Worm (Caenorhabditis elegans) whole organism, L1 larva: Measurements from ENCODE around the gene fbxa-55.
A peak's percentile ranks its signal among the peaks of the same experiment; 100 is the strongest.

Experiments
- C04F5.9 ChIP-seq: sonication (generic microtip); optimal IDR thresholded peaks from 2 replicates; lab custom pipeline; 2016; ENCODE audit warnings: missing genetic modification characterization, missing compliant biosample characterization
- C16A3.4 ChIP-seq: fragments of 150-350 bp; optimal IDR thresholded peaks from 2 replicates; lab custom pipeline; 2014; ENCODE audit warnings: missing biosample characterization, missing genetic modification characterization
- F16B12.6 ChIP-seq: fragments of 150-350 bp; optimal IDR thresholded peaks from 2 replicates; lab custom pipeline; 2014; ENCODE audit warnings: missing biosample characterization, missing genetic modification characterization
- aha-1 ChIP-seq: fragments of 150-350 bp; optimal IDR thresholded peaks from 2 replicates; lab custom pipeline; 2014; ENCODE audit warnings: missing biosample characterization, missing genetic modification characterization
- alr-1 ChIP-seq: fragments of 200-800 bp; sonication (Bioruptor generic); optimal IDR thresholded peaks from 2 replicates; lab custom pipeline; 2018; ENCODE audit warnings: borderline replicate concordance, mild to moderate bottlenecking, missing genetic modification characterization, missing compliant biosample characterization
- blmp-1 ChIP-seq: fragments of 150-350 bp; optimal IDR thresholded peaks from 2 replicates; lab custom pipeline; 2014; ENCODE audit warnings: missing biosample characterization, missing genetic modification characterization
- ceh-63 ChIP-seq: fragments of 200-800 bp; sonication (Bioruptor generic); optimal IDR thresholded peaks from 2 replicates; lab custom pipeline; 2018; ENCODE audit warnings: mild to moderate bottlenecking, missing genetic modification characterization, missing compliant biosample characterization
- ceh-82 ChIP-seq, 3 experiments: fragments of 150-350 bp in 1 of 3; sonication (generic microtip) in 2 of 3; optimal IDR thresholded peaks; 2 replicates each; lab custom pipeline; 2014 to 2017; ENCODE audit warnings: missing biosample characterization in 3 of 3, missing genetic modification characterization in 3 of 3
- dpl-1 ChIP-seq, 3 experiments: fragments of 150-350 bp in 2 of 3; sonication (generic microtip) in 1 of 3; optimal IDR thresholded peaks; 2 replicates each; lab custom pipeline; 2014 to 2017; ENCODE audit warnings: missing biosample characterization in 3 of 3, missing genetic modification characterization in 3 of 3, missing genetic modification reagents in 3 of 3
- dsc-1 ChIP-seq: sonication (generic microtip); optimal IDR thresholded peaks from 2 replicates; lab custom pipeline; 2016; ENCODE audit warnings: mild to moderate bottlenecking, missing genetic modification characterization, missing compliant biosample characterization
- efl-1 ChIP-seq, 4 experiments: fragments of 150-350 bp; optimal IDR thresholded peaks in 3 of 4; peaks in 1 of 4; 1 replicate in 1 of 4; 2 replicates in 3 of 4; lab custom pipeline; 2014; ENCODE audit warnings: missing biosample characterization in 2 of 4, missing genetic modification characterization in 2 of 4, missing genetic modification reagents in 2 of 4
- efl-3 ChIP-seq: fragments of 200-800 bp; sonication (Bioruptor generic); optimal IDR thresholded peaks from 2 replicates; lab custom pipeline; 2018; ENCODE audit warnings: mild to moderate bottlenecking, missing genetic modification characterization, missing compliant biosample characterization
- egl-13 ChIP-seq: sonication (generic microtip); optimal IDR thresholded peaks from 2 replicates; lab custom pipeline; 2016; ENCODE audit warnings: missing genotype, missing genetic modification reagents, missing genetic modification characterization, missing compliant biosample characterization
- egl-27 ChIP-seq, 2 experiments: fragments of 150-350 bp in 1 of 2; sonication (generic microtip); optimal IDR thresholded peaks; 3 replicates each; lab custom pipeline; 2017 to 2018; ENCODE audit warnings: missing biosample characterization in 2 of 2, missing genetic modification characterization in 2 of 2, missing genetic modification reagents in 2 of 2
- elt-2 ChIP-seq: sonication (generic microtip); optimal IDR thresholded peaks from 2 replicates; lab custom pipeline; 2016; ENCODE audit warnings: missing genetic modification characterization, mild to moderate bottlenecking, inconsistent platforms, missing compliant biosample characterization, missing genetic modification reagents
- elt-3 ChIP-seq, 6 experiments: fragments of 150-350 bp in 1 of 6; sonication (generic microtip); optimal IDR thresholded peaks; 2 replicates each; lab custom pipeline; 2017 to 2018; ENCODE audit warnings: missing biosample characterization in 6 of 6, missing genetic modification characterization in 6 of 6, inconsistent platforms in 1 of 6
- fkh-10 ChIP-seq: sonication (generic microtip); optimal IDR thresholded peaks from 2 replicates; lab custom pipeline; 2017; ENCODE audit warnings: missing biosample characterization, missing genetic modification reagents, missing genetic modification characterization
- fkh-8 ChIP-seq: sonication (generic microtip); optimal IDR thresholded peaks from 2 replicates; lab custom pipeline; 2016; ENCODE audit warnings: mild to moderate bottlenecking, missing genetic modification characterization, missing compliant biosample characterization
- irx-1 ChIP-seq: sonication (generic microtip); optimal IDR thresholded peaks from 2 replicates; lab custom pipeline; 2016; ENCODE audit warnings: missing genetic modification characterization, missing compliant biosample characterization
- isw-1 ChIP-seq: fragments of 200-800 bp; sonication (Bioruptor generic); IDR thresholded peaks from 2 replicates; pipeline ENCODE4 v1.3.6; 2022; ENCODE audit warnings: missing genetic modification characterization, missing compliant biosample characterization
- lin-14 ChIP-seq: fragments of 200-800 bp; sonication (Bioruptor generic); optimal IDR thresholded peaks from 2 replicates; lab custom pipeline; 2018; ENCODE audit warnings: mild to moderate bottlenecking, missing genetic modification characterization, moderate library complexity, missing compliant biosample characterization
- lin-15B ChIP-seq: fragments of 150-350 bp; sonication (generic microtip); optimal IDR thresholded peaks from 3 replicates; lab custom pipeline; 2014; ENCODE audit warnings: missing biosample characterization, missing genetic modification characterization
- lin-35 ChIP-seq, 2 experiments: fragments of 150-350 bp; optimal IDR thresholded peaks; 2 replicates each; lab custom pipeline; 2014; ENCODE audit warnings: missing biosample characterization in 2 of 2, missing genetic modification characterization in 2 of 2, missing genetic modification reagents in 2 of 2
- lsy-2 ChIP-seq, 2 experiments: fragments of 150-350 bp; optimal IDR thresholded peaks; 2 replicates each; lab custom pipeline; 2014; ENCODE audit warnings: missing biosample characterization in 2 of 2, missing genetic modification characterization in 2 of 2
- mab-9 ChIP-seq: fragments of 200-800 bp; sonication (Bioruptor generic); IDR thresholded peaks from 2 replicates; pipeline ENCODE4 v1.3.6; 2022; ENCODE audit warnings: missing genetic modification reagents, missing genetic modification characterization, missing compliant biosample characterization
- mdl-1 ChIP-seq, 2 experiments: fragments of 150-350 bp; optimal IDR thresholded peaks; 2 replicates each; lab custom pipeline; 2014 to 2017; ENCODE audit warnings: missing biosample characterization in 2 of 2, missing genetic modification characterization in 2 of 2, inconsistent platforms in 1 of 2
- nhr-11 ChIP-seq: fragments of 150-350 bp; optimal IDR thresholded peaks from 2 replicates; lab custom pipeline; 2014; ENCODE audit warnings: missing biosample characterization, missing genetic modification characterization
- nhr-12 ChIP-seq: sonication (generic microtip); optimal IDR thresholded peaks from 2 replicates; lab custom pipeline; 2017; ENCODE audit warnings: missing biosample characterization, missing genetic modification characterization
- nhr-19 ChIP-seq: fragments of 200-800 bp; sonication (Bioruptor generic); conservative IDR thresholded peaks from 2 replicates; pipeline ENCODE4 v1.3.6; 2022; ENCODE audit warnings: missing genetic modification characterization, missing compliant biosample characterization
- nhr-20 ChIP-seq: sonication (generic microtip); optimal IDR thresholded peaks from 2 replicates; lab custom pipeline; 2016; ENCODE audit warnings: mild to moderate bottlenecking, missing genetic modification characterization, missing compliant biosample characterization
- nhr-47 ChIP-seq: sonication (generic microtip); optimal IDR thresholded peaks from 2 replicates; lab custom pipeline; 2016; ENCODE audit warnings: mild to moderate bottlenecking, missing genetic modification characterization, moderate library complexity, missing compliant biosample characterization
- rnt-1 ChIP-seq: sonication (generic microtip); optimal IDR thresholded peaks from 2 replicates; lab custom pipeline; 2016; ENCODE audit warnings: mild to moderate bottlenecking, missing genetic modification characterization, moderate library complexity, missing compliant biosample characterization
- snu-23 ChIP-seq: sonication (generic microtip); optimal IDR thresholded peaks from 2 replicates; lab custom pipeline; 2016; ENCODE audit warnings: missing genetic modification characterization, missing compliant biosample characterization
- swsn-7 ChIP-seq: sonication (generic microtip); optimal IDR thresholded peaks from 2 replicates; lab custom pipeline; 2016; ENCODE audit warnings: missing genetic modification characterization, missing compliant biosample characterization
- tbx-2 ChIP-seq: sonication (generic microtip); optimal IDR thresholded peaks from 2 replicates; lab custom pipeline; 2016; ENCODE audit warnings: missing genetic modification characterization, missing compliant biosample characterization
- tlp-1 ChIP-seq: fragments of 150-350 bp; optimal IDR thresholded peaks from 2 replicates; lab custom pipeline; 2014; ENCODE audit warnings: missing biosample characterization, missing genetic modification characterization
- unc-62 ChIP-seq: fragments of 150-350 bp; optimal IDR thresholded peaks from 2 replicates; lab custom pipeline; 2014; ENCODE audit warnings: missing biosample characterization, missing genetic modification reagents, missing genetic modification characterization
- xbp-1 ChIP-seq: sonication (generic microtip); optimal IDR thresholded peaks from 2 replicates; lab custom pipeline; 2016; ENCODE audit warnings: missing genetic modification characterization, missing compliant biosample characterization
- ztf-11 ChIP-seq, 2 experiments: sonication (generic microtip); optimal IDR thresholded peaks; 2 replicates each; lab custom pipeline; 2016 to 2017; ENCODE audit warnings: missing genetic modification characterization in 2 of 2, missing biosample characterization in 1 of 2, missing compliant biosample characterization in 1 of 2

The fbxa-55 gene

DNA sequence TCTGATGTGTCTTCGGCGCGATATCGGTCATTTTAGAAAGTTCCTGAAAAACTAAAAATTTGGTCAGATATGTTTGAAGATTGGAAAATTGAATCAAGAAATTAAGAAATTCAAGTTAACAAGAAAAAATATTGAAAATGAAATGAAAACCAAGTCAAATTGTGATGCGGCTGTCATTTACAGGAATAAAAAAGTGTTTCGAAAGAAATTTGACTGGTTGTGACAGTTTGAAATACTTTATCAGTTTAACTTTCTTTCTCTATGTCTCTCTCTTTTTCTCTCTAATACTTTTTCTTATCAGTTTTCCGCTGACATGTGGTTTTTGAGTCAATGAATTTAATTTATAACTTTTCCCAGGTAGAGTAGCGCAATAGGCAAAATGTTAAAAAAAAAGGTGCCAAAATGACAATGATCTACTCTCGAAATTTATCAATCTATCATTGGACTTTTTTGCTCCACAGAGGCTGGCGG is at the start of gene fbxa-55:
fbxa-55 (minus strand) TSS at position 51 of the 471 bp plus-strand sequence.
- TF ChIP-seq tlp-1 (tag; lab: Kevin White, UChicago) (no peak), nhr-11 (no peak), elt-2 (tag; lab: Kevin White, UChicago) (peak; percentile 55)
- TF ChIP-seq, all 84 proteins: peak for 1

DNA sequence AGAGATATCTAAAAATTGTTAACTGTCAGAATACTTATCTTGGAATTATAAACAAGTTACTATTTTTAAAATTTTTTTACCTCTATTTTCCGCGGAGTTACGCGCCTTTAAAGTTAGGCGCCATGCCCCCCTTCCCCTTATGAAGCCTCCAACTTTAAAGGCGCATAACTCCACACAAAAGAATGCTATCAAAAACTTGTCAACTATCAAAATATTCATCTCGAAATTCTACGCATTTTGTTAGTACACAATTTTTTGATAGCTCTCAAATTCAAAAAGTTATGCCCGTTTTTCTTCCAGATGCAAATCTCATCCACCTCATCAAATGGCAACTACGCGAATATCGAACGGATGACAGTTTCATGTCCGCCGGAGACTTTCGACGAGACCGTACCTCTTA is 47.1 kb upstream of the fbxa-55 start, which contains the start of gene tbc-10:
tbc-10 (plus strand) TSS at position 301 of the 400 bp plus-strand sequence.
- TF ChIP-seq aha-1 (tag; lab: Kevin White, UChicago): no peak
- no peak for TF ChIP-seq tlp-1 (tag; lab: Kevin White, UChicago)
- TF ChIP-seq lin-15B (tag; lab: Kevin White, UChicago): no peak
- TF ChIP-seq nhr-47 (tag; lab: Kevin White, UChicago): no peak
- TF ChIP-seq fkh-8: no peak
- no peak for TF ChIP-seq irx-1 (tag; lab: Kevin White, UChicago)
- no peak for TF ChIP-seq elt-2 (tag; lab: Kevin White, UChicago)
- no peak for TF ChIP-seq unc-62 (GFP tag; lab: Kevin White, UChicago)
- no peak for TF ChIP-seq lsy-2 (tag; optimal IDR thresholded peaks at IDR 0.05; lab: Kevin White, UChicago)
- TF ChIP-seq fkh-10 (GFP tag; lab: Kevin White, UChicago): no peak
- TF ChIP-seq isw-1: no peak
- no peak for TF ChIP-seq C04F5.9 (tag; lab: Kevin White, UChicago)
- TF ChIP-seq mdl-1 (tag; optimal IDR thresholded peaks at IDR 0.05; lab: Kevin White, UChicago): no peak
- TF ChIP-seq tbx-2 (tag; lab: Kevin White, UChicago): no peak
- no peak for TF ChIP-seq alr-1
- no peak for TF ChIP-seq egl-13 (tag; lab: Kevin White, UChicago)
- TF ChIP-seq ceh-63 (GFP tag; lab: Kevin White, UChicago): no peak
- TF ChIP-seq nhr-12 (tag; lab: Kevin White, UChicago): no peak
- TF ChIP-seq, all 84 proteins: peak for 0

DNA sequence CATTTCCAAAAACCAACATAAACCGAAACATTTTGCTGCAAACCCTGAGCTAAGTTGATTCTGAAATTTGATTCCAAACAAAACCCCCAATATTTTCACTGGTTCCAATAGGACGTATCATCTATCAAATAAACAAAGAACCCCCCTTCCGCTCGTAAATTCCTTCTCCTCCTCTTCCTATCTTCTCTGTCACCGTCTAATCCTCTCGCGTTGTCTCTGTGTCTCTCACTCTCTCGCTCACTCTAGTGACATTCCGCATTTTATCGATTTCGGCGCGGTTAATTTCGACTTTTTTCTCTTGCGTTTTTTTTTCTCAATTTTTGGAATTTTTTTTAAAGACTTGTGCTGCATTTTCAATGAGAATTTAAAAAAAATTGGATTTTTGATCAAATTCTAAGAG is 46.1 kb upstream of the fbxa-55 start:
- no peak for TF ChIP-seq ceh-63 (GFP tag; lab: Kevin White, UChicago)
- TF ChIP-seq irx-1 (tag; lab: Kevin White, UChicago): peak; percentile 27
- no peak for TF ChIP-seq alr-1
- TF ChIP-seq ceh-82 (tag; optimal IDR thresholded peaks at IDR 0.05; lab: Kevin White, UChicago): peak; percentile 13 to 68 (median 40)
- peak; percentile 0 to 3 (median 2) for TF ChIP-seq dpl-1 (GFP tag; optimal IDR thresholded peaks at IDR 0.05; lab: Kevin White, UChicago)
- TF ChIP-seq xbp-1 (tag; lab: Kevin White, UChicago): peak; percentile 8
- TF ChIP-seq rnt-1 (tag; lab: Kevin White, UChicago): peak; percentile 60
- TF ChIP-seq swsn-7 (tag; lab: Kevin White, UChicago): peak; percentile 26
- peak; percentile 20 for TF ChIP-seq nhr-20 (tag; lab: Kevin White, UChicago)
- no peak for TF ChIP-seq mab-9 (GFP tag; lab: Robert Waterston, UW)
- peak; percentile 16 for TF ChIP-seq C16A3.4
- TF ChIP-seq tbx-2 (tag; lab: Kevin White, UChicago): peak; percentile 23
- peak; percentile 7 for TF ChIP-seq dsc-1 (tag; lab: Kevin White, UChicago)
- TF ChIP-seq lin-35 (GFP tag; optimal IDR thresholded peaks at IDR 0.05; lab: Kevin White, UChicago): peak; percentile 19 to 61
- TF ChIP-seq efl-1 (optimal IDR thresholded peaks at IDR 0.05; lab: Kevin White, UChicago): peak; percentile 58 to 62
- peak; percentile 40 to 50 for TF ChIP-seq efl-1 (GFP tag; optimal IDR thresholded peaks at IDR 0.05 in 1 of 2; lab: Kevin White, UChicago)
- TF ChIP-seq F16B12.6 (tag; lab: Kevin White, UChicago): peak; percentile 21
- TF ChIP-seq efl-3 (GFP tag; lab: Kevin White, UChicago): no peak
- TF ChIP-seq lin-14 (GFP tag; lab: Kevin White, UChicago): peak; percentile 79
- TF ChIP-seq blmp-1: peak; percentile 49
- no peak for TF ChIP-seq ztf-11 (tag; optimal IDR thresholded peaks at IDR 0.05; lab: Kevin White, UChicago)
- peak; percentile 11; the same call in 1 of the 2 replicates for TF ChIP-seq nhr-19
- TF ChIP-seq snu-23 (GFP tag; lab: Kevin White, UChicago): peak; percentile 62
- TF ChIP-seq egl-27 (tag; optimal IDR thresholded peaks at IDR 0.05; lab: Kevin White, UChicago): peak in 1 of 2 experiments; percentile 4
- peak; percentile 20 to 64 for TF ChIP-seq lsy-2 (tag; optimal IDR thresholded peaks at IDR 0.05; lab: Kevin White, UChicago)
- peak in 1 of 2 experiments; percentile 15 for TF ChIP-seq mdl-1 (tag; optimal IDR thresholded peaks at IDR 0.05; lab: Kevin White, UChicago)
- peak in 2 of 6 experiments; percentile 4 to 47 for TF ChIP-seq elt-3 (tag; optimal IDR thresholded peaks at IDR 0.05; lab: Kevin White, UChicago)
